Fruit fly (Drosophila melanogaster): ENCODE data around the gene emc.

emc gene

DNA sequence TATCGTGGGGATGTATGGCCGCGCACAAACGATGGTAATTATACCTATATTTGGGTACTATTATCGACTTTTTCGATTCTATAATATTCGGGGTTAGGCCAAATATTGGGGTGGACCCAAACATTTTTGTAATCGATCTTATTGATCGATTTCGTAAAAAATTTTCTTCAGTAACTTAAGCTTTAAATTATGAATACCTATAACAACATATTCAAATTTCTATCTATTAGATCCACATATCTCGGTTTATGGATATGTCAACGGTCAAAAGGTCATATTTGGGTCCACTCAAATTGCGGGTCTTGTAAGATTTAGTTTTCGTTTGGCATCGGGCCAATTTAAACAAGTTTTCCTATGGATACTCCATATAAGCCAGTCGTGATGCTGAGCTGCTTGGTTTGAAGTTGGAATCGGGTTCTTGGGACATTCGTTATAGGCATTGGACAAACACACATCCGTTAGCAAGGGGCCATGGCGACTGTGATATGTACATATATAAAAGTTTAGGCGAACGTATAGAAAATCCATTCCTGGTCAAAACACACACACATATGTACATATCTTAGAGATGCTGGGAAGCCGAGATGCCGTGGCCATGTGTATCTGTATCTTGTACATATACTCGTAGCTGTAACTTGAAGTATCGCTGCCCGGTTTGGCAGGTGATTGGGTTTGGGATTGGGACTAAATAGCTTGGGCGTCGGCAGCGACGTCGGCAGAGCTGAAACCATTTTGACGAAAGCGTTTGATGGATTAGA lies 48.9 kb upstream of the emc start (continued):
- TF ChIP-seq CTCF (GFP tag; optimal IDR thresholded peaks at IDR 0.05) = peak; percentile 11
- TF ChIP-seq dysf (GFP tag; IDR thresholded peaks at IDR 0.05) = peak; percentile 67
- peak; percentile 35 for TF ChIP-seq CG2202 (tag; optimal IDR thresholded peaks at IDR 0.05)
- TF ChIP-seq CG6765 (GFP tag; optimal IDR thresholded peaks at IDR 0.05) = peak; percentile 25
- peak; percentile 83 for TF ChIP-seq CG10147 (GFP tag; optimal IDR thresholded peaks at IDR 0.05)
- no peak for TF ChIP-seq Camta (GFP tag; optimal IDR thresholded peaks at IDR 0.05)
- TF ChIP-seq Hmr (GFP tag; optimal IDR thresholded peaks at IDR 0.05) = peak; percentile 70
- no peak for TF ChIP-seq Ets97D (GFP tag; optimal IDR thresholded peaks at IDR 0.05)
- TF ChIP-seq CG32532 (GFP tag; IDR thresholded peaks at IDR 0.05) = peak; percentile 62; the same call in 1 of the 2 replicates
- TF ChIP-seq pfk (GFP tag; optimal IDR thresholded peaks at IDR 0.05) = no peak
- TF ChIP-seq eyg (GFP tag; optimal IDR thresholded peaks at IDR 0.05) = peak; percentile 9
- peak; percentile 61 for TF ChIP-seq caup (GFP tag; optimal IDR thresholded peaks at IDR 0.05; ENCODE audit: severe bottlenecking)
- peak; percentile 36 for TF ChIP-seq CG9817 (tag; optimal IDR thresholded peaks at IDR 0.05)
- no peak for TF ChIP-seq Kr (GFP tag; optimal IDR thresholded peaks at IDR 0.05)
- TF ChIP-seq CG4404 (GFP tag; IDR thresholded peaks at IDR 0.05) = no peak
- TF ChIP-seq Nf-YB (GFP tag; optimal IDR thresholded peaks at IDR 0.05) = peak; percentile 54
- no peak for TF ChIP-seq Hmx (GFP tag; optimal IDR thresholded peaks at IDR 0.05)
- peak; percentile 69 for TF ChIP-seq CG2120 (GFP tag; optimal IDR thresholded peaks at IDR 0.05)
- peak; percentile 50 for TF ChIP-seq CG8388 (GFP tag; optimal IDR thresholded peaks at IDR 0.05)
- no peak for TF ChIP-seq crp (GFP tag; optimal IDR thresholded peaks at IDR 0.05)
- no peak for TF ChIP-seq sim (GFP tag; IDR thresholded peaks at IDR 0.05)
- no peak for TF ChIP-seq gt (GFP tag; IDR thresholded peaks at IDR 0.05)

DNA sequence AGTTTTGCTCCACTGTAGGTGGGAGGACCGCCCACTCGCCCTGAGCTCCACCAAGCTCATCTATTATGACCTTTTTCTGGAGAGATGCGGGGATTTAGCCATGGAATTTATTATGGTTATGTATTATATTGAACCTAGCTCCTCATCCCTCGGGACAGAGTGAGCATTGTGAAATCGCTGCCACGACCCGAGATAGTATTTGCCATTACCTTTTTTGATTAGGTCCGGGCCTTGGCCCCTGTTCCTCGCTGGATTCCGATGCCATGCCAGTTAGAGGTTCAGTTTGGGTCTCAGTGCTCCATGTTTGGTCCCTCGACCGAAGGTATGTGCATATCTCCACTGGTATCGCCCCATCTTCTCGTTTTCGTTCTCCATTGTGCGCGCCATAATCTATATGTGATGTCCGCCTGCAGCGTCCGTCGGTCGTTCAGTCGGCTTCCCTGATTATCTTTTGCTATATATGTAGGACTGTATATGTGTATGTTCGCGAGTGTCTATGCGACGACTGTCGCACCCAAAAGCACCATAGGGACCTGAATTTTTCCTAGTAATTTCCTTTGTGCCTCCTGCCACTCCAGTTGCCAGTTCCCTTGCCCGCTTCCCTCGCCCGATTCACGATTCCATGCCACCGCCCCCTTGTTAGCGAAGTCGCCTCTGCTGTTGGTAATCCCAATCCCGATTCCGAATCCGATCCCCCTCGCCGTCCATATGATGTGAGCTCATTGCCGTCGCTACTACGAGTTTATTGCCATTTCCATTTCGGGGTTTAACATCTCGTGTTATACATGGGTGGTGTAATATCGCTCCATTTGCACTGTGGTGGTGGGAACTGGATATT lies 47.2 kb upstream of the emc start:
- TF ChIP-seq twi (tag; optimal IDR thresholded peaks at IDR 0.05) (no peak), insv (GFP tag; optimal IDR thresholded peaks at IDR 0.05) (no peak), Med (GFP tag) (peak; percentile 45), ems (GFP tag; optimal IDR thresholded peaks at IDR 0.05) (no peak), CG8290 (GFP tag; optimal IDR thresholded peaks at IDR 0.05) (peak; percentile 15), CG8290 (tag; optimal IDR thresholded peaks at IDR 0.05) (peak in 1 of 2 experiments; percentile 11), Doc3 (GFP tag; IDR thresholded peaks at IDR 0.05; ENCODE audit: partially characterized antibody) (no peak), NC2β (GFP tag; optimal IDR thresholded peaks at IDR 0.05) (no peak), crol (GFP tag; IDR thresholded peaks at IDR 0.05) (peak; percentile 33; the same call in 1 of the 2 replicates), lov (optimal IDR thresholded peaks at IDR 0.05) (no peak), lov (GFP tag; IDR thresholded peaks at IDR 0.05) (0 out of 3 replicates have a peak, but pooled peaks have one; percentile 31), tup (GFP tag; optimal IDR thresholded peaks at IDR 0.05) (no peak), Deaf1 (tag; optimal IDR thresholded peaks at IDR 0.05) (peak; percentile 31), psq (GFP tag; optimal IDR thresholded peaks at IDR 0.05) (no peak), CG11560 (tag; IDR thresholded peaks at IDR 0.05) (no peak), CG13424 (tag; optimal IDR thresholded peaks at IDR 0.05) (no peak), CG13894 (tag; optimal IDR thresholded peaks at IDR 0.05) (peak; percentile 98), CG12391 (tag; optimal IDR thresholded peaks at IDR 0.05) (no peak), CG10959 (GFP tag; IDR thresholded peaks at IDR 0.05) (no peak), CG31365 (tag; optimal IDR thresholded peaks at IDR 0.05) (no peak), GATAe (GFP tag; conservative IDR thresholded peaks at IDR 0.05) (no peak), lab (GFP tag; optimal IDR thresholded peaks at IDR 0.05) (no peak), Elba2 (GFP tag; optimal IDR thresholded peaks at IDR 0.05) (no peak), Ets65A (GFP tag) (peak; percentile 53), B-H2 (GFP tag; optimal IDR thresholded peaks at IDR 0.05) (no peak), ash1 (GFP tag; optimal IDR thresholded peaks at IDR 0.05) (no peak), cwo (GFP tag; optimal IDR thresholded peaks at IDR 0.05) (no peak)
